Worm (Caenorhabditis elegans) whole organism, early embryonic: Measurements from ENCODE around the gene ZC132.11.

Experiments
- B0310.2 ChIP-seq: sonication (generic microtip); optimal IDR thresholded peaks from 2 replicates; lab custom pipeline; 2016; ENCODE audit warnings: mild to moderate bottlenecking, missing genetic modification characterization, missing compliant biosample characterization
- F13C5.2 ChIP-seq: sonication (generic microtip); optimal IDR thresholded peaks from 2 replicates; lab custom pipeline; 2017; ENCODE audit warnings: mild to moderate bottlenecking, missing genetic modification characterization, inconsistent platforms, missing compliant biosample characterization
- aly-1 ChIP-seq: sonication (generic microtip); optimal IDR thresholded peaks from 2 replicates; lab custom pipeline; 2016; ENCODE audit warnings: missing genetic modification characterization, missing compliant biosample characterization
- ama-1 ChIP-seq: fragments of 150-350 bp; optimal IDR thresholded peaks from 2 replicates; lab custom pipeline; 2014
- ceh-13 ChIP-seq: fragments of 200-800 bp; sonication (Bioruptor generic); optimal IDR thresholded peaks from 2 replicates; lab custom pipeline; 2018; ENCODE audit warnings: mild to moderate bottlenecking, missing genetic modification characterization, missing compliant biosample characterization
- ceh-36 ChIP-seq: sonication (generic microtip); optimal IDR thresholded peaks from 2 replicates; lab custom pipeline; 2016; ENCODE audit warnings: missing genetic modification characterization, inconsistent platforms, missing compliant biosample characterization
- ets-7 ChIP-seq: sonication (generic microtip); optimal IDR thresholded peaks from 2 replicates; lab custom pipeline; 2016; ENCODE audit warnings: missing genotype, missing genetic modification characterization, missing compliant biosample characterization
- flt-1 ChIP-seq: fragments of 200-800 bp; sonication (Bioruptor generic); IDR thresholded peaks from 2 replicates; pipeline ENCODE4 v1.3.6; 2022; ENCODE audit warnings: missing genetic modification characterization, missing compliant biosample characterization
- hmbx-1 ChIP-seq: sonication (generic microtip); optimal IDR thresholded peaks from 2 replicates; lab custom pipeline; 2016; ENCODE audit warnings: mild to moderate bottlenecking, missing genetic modification characterization, missing compliant biosample characterization
- hmg-4 ChIP-seq: fragments of 200-800 bp; sonication (Bioruptor generic); optimal IDR thresholded peaks from 2 replicates; lab custom pipeline; 2018; ENCODE audit warnings: mild to moderate bottlenecking, missing genetic modification characterization, missing compliant biosample characterization
- hnd-1 ChIP-seq: sonication (generic microtip); optimal IDR thresholded peaks from 2 replicates; lab custom pipeline; 2016; ENCODE audit warnings: missing genetic modification characterization, missing compliant biosample characterization
- pes-1 ChIP-seq: fragments of 200-800 bp; sonication (Bioruptor generic); IDR thresholded peaks from 2 replicates; pipeline ENCODE4 v1.3.6; 2022; ENCODE audit warnings: missing genetic modification reagents, missing genetic modification characterization, missing compliant biosample characterization
- scrt-1 ChIP-seq: fragments of 200-800 bp; sonication (Bioruptor generic); IDR thresholded peaks from 2 replicates; pipeline ENCODE4 v1.3.6; 2022; ENCODE audit warnings: missing genetic modification characterization, missing compliant biosample characterization
- sea-1 ChIP-seq: fragments of 200-800 bp; sonication (Bioruptor generic); conservative IDR thresholded peaks from 2 replicates; pipeline ENCODE4 v1.3.6; 2022; ENCODE audit warnings: missing genetic modification characterization, missing compliant biosample characterization
- tbx-11 ChIP-seq: fragments of 200-800 bp; sonication (Bioruptor generic); IDR thresholded peaks from 2 replicates; pipeline ENCODE4 v1.3.6; 2022; ENCODE audit warnings: missing genetic modification characterization, missing compliant biosample characterization
- tbx-37 ChIP-seq: fragments of 200-800 bp; sonication (Bioruptor generic); conservative IDR thresholded peaks from 2 replicates; pipeline ENCODE4 v1.3.6; 2022; ENCODE audit warnings: missing genetic modification reagents, missing genetic modification characterization, missing compliant biosample characterization
- tra-4 ChIP-seq: sonication (generic microtip); optimal IDR thresholded peaks from 2 replicates; lab custom pipeline; 2017; ENCODE audit warnings: missing genetic modification characterization, missing compliant biosample characterization

The ZC132.11 gene

DNA sequence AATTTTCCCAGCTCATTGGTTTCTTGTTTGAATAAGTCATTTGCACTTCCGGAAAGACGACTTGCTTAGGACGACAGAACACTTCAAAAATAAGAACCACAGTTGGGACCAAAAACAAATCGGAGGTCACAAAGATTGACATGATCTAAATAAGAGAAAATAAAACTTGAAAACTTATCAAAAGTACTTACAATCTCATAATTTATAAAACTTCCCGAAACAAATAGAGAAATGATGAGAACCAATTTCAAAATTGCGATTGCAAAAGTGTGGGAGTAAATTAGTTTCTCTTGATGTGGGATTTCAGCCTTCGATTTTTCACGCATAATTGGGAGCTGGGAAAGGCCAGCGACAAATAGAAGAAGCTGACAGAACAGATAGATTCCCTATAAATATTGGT is at the start of gene ZC132.11:
Gene ZC132.11, minus strand, starts transcription at position 101 of the 400 bp plus-strand sequence.
- no peak for TF ChIP-seq B0310.2 (tag; lab: Kevin White, UChicago)
- TF ChIP-seq hnd-1 (tag; lab: Kevin White, UChicago), result no peak
- no peak for TF ChIP-seq hmbx-1 (tag; lab: Kevin White, UChicago)
- no peak for TF ChIP-seq hmg-4 (GFP tag; lab: Kevin White, UChicago)
- TF ChIP-seq flt-1 (GFP tag; lab: Robert Waterston, UW), result no peak
- TF ChIP-seq scrt-1 (GFP tag; lab: Robert Waterston, UW), result no peak

DNA sequence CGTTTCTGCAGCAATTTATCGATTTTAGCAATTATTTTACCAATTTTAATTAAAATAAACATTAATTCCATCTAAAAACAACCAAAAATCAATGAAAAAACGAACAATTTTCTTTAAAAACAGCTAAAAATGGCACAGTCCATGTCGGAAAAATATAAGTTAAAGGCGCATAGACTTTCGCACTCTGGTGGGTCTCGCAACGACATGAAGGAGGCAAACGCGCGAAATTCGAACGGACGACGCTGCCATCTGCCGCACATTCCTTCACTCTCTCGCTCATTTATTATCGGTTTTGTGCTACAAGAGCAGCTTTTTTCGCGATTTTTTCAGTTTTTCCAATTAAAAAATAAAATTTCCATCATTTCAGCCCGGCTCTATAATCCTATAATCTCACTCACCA is 48.3 kb upstream of the ZC132.11 start, which contains the start of gene mcm-7:
Gene mcm-7, plus strand, starts transcription at position 368 of the 400 bp plus-strand sequence.
- no peak for TF ChIP-seq tra-4 (tag; lab: Kevin White, UChicago)
- TF ChIP-seq scrt-1 (GFP tag; lab: Robert Waterston, UW), result no peak
- no peak for TF ChIP-seq ceh-13
- no peak for TF ChIP-seq B0310.2 (tag; lab: Kevin White, UChicago)
- no peak for TF ChIP-seq hnd-1 (tag; lab: Kevin White, UChicago)
- no peak for TF ChIP-seq ama-1 (lab: Kevin White, UChicago)
- no peak for TF ChIP-seq hmg-4 (GFP tag; lab: Kevin White, UChicago)
- no peak for TF ChIP-seq ets-7 (tag; lab: Kevin White, UChicago)
- no peak for TF ChIP-seq flt-1 (GFP tag; lab: Robert Waterston, UW)
- no peak for TF ChIP-seq pes-1 (GFP tag; lab: Robert Waterston, UW)
- TF ChIP-seq tbx-37, result no peak
- no peak for TF ChIP-seq aly-1 (tag; lab: Kevin White, UChicago)
- TF ChIP-seq hmbx-1 (tag; lab: Kevin White, UChicago), result no peak
- no peak for TF ChIP-seq F13C5.2 (tag; lab: Kevin White, UChicago)
- TF ChIP-seq ceh-36 (tag; lab: Kevin White, UChicago), result no peak
- TF ChIP-seq sea-1 (GFP tag; lab: Robert Waterston, UW), result no peak
- no peak for TF ChIP-seq tbx-11 (GFP tag; lab: Robert Waterston, UW)

DNA sequence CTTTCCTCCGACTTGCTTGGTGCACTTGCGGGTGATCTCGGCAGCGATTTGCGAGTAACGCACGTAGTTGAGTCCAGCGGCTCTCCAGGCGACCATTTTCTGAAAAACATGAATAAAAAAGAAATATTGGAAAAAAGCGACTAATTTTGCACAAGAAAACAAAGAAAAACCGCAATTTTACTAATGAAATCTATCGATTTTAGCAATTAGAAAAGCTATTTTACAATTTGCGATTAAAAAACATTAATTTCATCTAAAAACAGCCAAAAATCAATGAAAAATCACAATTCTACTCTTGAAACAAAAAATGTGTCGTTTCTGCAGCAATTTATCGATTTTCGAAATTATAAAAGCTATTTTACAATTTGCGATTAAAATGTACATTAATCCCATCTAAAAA is 47.8 kb upstream of the ZC132.11 start, which contains the start of gene hpo-18:
Gene hpo-18, minus strand, starts transcription at position 101 of the 400 bp plus-strand sequence.
- no peak for TF ChIP-seq tra-4 (tag; lab: Kevin White, UChicago)
- no peak for TF ChIP-seq pes-1 (GFP tag; lab: Robert Waterston, UW)
- TF ChIP-seq B0310.2 (tag; lab: Kevin White, UChicago), result no peak
- TF ChIP-seq ama-1 (lab: Kevin White, UChicago), result no peak
- no peak for TF ChIP-seq hmg-4 (GFP tag; lab: Kevin White, UChicago)
- no peak for TF ChIP-seq sea-1 (GFP tag; lab: Robert Waterston, UW)
- TF ChIP-seq tbx-11 (GFP tag; lab: Robert Waterston, UW), result no peak
- no peak for TF ChIP-seq F13C5.2 (tag; lab: Kevin White, UChicago)
- TF ChIP-seq hnd-1 (tag; lab: Kevin White, UChicago), result no peak
- no peak for TF ChIP-seq hmbx-1 (tag; lab: Kevin White, UChicago)
- no peak for TF ChIP-seq ets-7 (tag; lab: Kevin White, UChicago)
- no peak for TF ChIP-seq scrt-1 (GFP tag; lab: Robert Waterston, UW)
- TF ChIP-seq ceh-36 (tag; lab: Kevin White, UChicago), result no peak
- no peak for TF ChIP-seq tbx-37
- TF ChIP-seq flt-1 (GFP tag; lab: Robert Waterston, UW), result no peak
- no peak for TF ChIP-seq aly-1 (tag; lab: Kevin White, UChicago)
- TF ChIP-seq ceh-13, result no peak

DNA sequence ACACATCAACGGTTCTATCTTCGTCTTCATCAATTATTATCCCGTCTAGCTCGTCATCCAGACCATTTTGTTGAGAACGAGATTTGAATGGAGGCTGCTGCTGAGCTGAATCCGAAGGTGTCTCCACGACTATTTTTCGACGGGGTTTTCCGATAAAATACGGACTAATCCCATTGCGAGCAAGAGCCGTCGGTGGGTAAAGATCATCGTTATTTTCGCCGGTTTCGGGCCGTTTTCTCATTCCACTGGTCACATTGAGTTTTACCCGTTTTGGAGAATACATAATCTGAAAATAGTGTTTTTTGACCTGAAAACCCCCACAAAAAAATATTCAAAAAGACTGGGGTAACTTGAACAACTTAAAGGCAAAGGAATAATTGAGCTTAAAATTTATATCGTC is 47.2 kb upstream of the ZC132.11 start, which contains the start of gene figl-1:
Gene figl-1, minus strand, starts transcription at position 286 of the 400 bp plus-strand sequence.
- TF ChIP-seq ceh-36 (tag; lab: Kevin White, UChicago), result no peak
- no peak for TF ChIP-seq F13C5.2 (tag; lab: Kevin White, UChicago)
- no peak for TF ChIP-seq hnd-1 (tag; lab: Kevin White, UChicago)
- no peak for TF ChIP-seq tbx-37
- TF ChIP-seq pes-1 (GFP tag; lab: Robert Waterston, UW), result no peak
- no peak for TF ChIP-seq sea-1 (GFP tag; lab: Robert Waterston, UW)
- TF ChIP-seq hmbx-1 (tag; lab: Kevin White, UChicago), result no peak
- TF ChIP-seq ama-1 (lab: Kevin White, UChicago), result no peak
- no peak for TF ChIP-seq ets-7 (tag; lab: Kevin White, UChicago)
- TF ChIP-seq B0310.2 (tag; lab: Kevin White, UChicago), result no peak
- TF ChIP-seq flt-1 (GFP tag; lab: Robert Waterston, UW), result no peak
- no peak for TF ChIP-seq ceh-13
- no peak for TF ChIP-seq aly-1 (tag; lab: Kevin White, UChicago)
- no peak for TF ChIP-seq scrt-1 (GFP tag; lab: Robert Waterston, UW)
- TF ChIP-seq hmg-4 (GFP tag; lab: Kevin White, UChicago), result no peak
- no peak for TF ChIP-seq tra-4 (tag; lab: Kevin White, UChicago)

DNA sequence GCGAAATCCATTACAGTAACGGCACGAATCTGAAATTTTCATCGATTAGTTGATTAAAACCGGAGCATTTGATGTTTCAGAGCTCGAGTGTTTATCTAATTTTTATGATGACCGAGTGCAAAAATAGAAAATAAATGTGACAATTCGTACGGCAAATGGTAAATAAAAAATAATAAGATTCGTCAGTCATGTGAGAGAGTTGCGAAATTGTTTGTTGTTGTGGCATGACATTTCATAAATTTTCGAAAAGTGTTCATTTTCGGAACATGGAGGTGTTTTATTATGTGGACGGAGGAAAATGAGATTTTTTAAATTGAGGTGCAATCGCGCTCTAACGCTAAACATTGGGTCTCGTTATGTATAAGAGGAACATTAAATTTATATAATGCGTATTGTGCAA is 43.3 kb upstream of the ZC132.11 start:
- no peak for TF ChIP-seq pes-1 (GFP tag; lab: Robert Waterston, UW)

DNA sequence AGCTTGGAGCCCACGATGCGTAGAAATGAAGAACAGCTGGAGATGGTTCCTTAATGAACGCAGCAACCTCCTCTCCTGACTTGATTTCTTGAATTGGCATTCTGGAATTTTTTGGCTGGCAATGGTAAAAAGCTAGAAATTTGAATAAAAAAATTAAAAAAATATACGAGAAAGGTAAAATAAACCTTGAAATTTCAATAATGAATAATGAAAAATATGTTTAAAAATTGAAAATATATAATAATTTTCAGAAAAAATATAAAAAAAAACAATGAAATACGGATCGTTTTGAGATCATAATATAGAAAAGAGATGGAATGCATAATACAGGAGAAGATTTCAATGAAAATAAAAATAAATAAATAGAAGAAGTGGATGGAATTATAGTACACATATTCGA is 42.7 kb upstream of the ZC132.11 start, which contains the start of gene glrx-3:
Gene glrx-3, minus strand, starts transcription at position 101 of the 400 bp plus-strand sequence.
- TF ChIP-seq ama-1 (lab: Kevin White, UChicago), result no peak
- TF ChIP-seq flt-1 (GFP tag; lab: Robert Waterston, UW), result no peak
- no peak for TF ChIP-seq ets-7 (tag; lab: Kevin White, UChicago)
- TF ChIP-seq B0310.2 (tag; lab: Kevin White, UChicago), result no peak
- TF ChIP-seq ceh-36 (tag; lab: Kevin White, UChicago), result no peak
- TF ChIP-seq pes-1 (GFP tag; lab: Robert Waterston, UW), result no peak
- no peak for TF ChIP-seq ceh-13
- TF ChIP-seq tbx-37, result no peak
- no peak for TF ChIP-seq aly-1 (tag; lab: Kevin White, UChicago)
- no peak for TF ChIP-seq F13C5.2 (tag; lab: Kevin White, UChicago)

DNA sequence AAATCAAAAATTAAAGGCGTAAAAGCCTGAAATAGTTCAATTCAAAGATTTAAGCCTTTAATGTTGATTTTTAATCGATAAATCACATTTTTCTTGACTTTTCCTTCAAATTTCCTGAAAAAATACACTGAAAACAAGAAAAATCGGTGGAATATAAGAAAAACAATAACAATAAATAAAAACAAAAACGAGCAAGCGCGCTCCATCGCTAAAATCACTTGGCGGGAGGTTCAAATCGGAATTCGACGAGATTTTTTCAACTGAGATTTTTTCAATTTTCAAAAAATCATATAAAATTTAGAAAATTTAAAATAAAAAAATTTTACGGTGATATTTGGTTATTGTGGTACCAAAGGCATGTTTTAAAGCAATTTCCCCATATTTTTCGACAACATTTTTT is 41.0 kb upstream of the ZC132.11 start:
- no peak for TF ChIP-seq ceh-13
- no peak for TF ChIP-seq ets-7 (tag; lab: Kevin White, UChicago)
- no peak for TF ChIP-seq tbx-11 (GFP tag; lab: Robert Waterston, UW)
- TF ChIP-seq ama-1 (lab: Kevin White, UChicago), result no peak
- TF ChIP-seq hmbx-1 (tag; lab: Kevin White, UChicago), result no peak
- TF ChIP-seq flt-1 (GFP tag; lab: Robert Waterston, UW), result no peak
- no peak for TF ChIP-seq aly-1 (tag; lab: Kevin White, UChicago)
- TF ChIP-seq hmg-4 (GFP tag; lab: Kevin White, UChicago), result no peak
- TF ChIP-seq F13C5.2 (tag; lab: Kevin White, UChicago), result no peak
- TF ChIP-seq sea-1 (GFP tag; lab: Robert Waterston, UW), result no peak
- no peak for TF ChIP-seq tra-4 (tag; lab: Kevin White, UChicago)
- TF ChIP-seq scrt-1 (GFP tag; lab: Robert Waterston, UW), result no peak
- no peak for TF ChIP-seq ceh-36 (tag; lab: Kevin White, UChicago)
- no peak for TF ChIP-seq B0310.2 (tag; lab: Kevin White, UChicago)
